Worm (Caenorhabditis elegans) whole organism, L1 larva: ENCODE data around the gene Y42G9A.2.
A peak's percentile ranks its signal among the peaks of the same experiment; 100 is the strongest.

Source experiments
- C16A3.4 ChIP-seq: fragments of 150-350 bp; optimal IDR thresholded peaks from 2 replicates; lab custom pipeline; 2014; ENCODE audit warnings: missing biosample characterization, missing genetic modification characterization
- F16B12.6 ChIP-seq: fragments of 150-350 bp; optimal IDR thresholded peaks from 2 replicates; lab custom pipeline; 2014; ENCODE audit warnings: missing biosample characterization, missing genetic modification characterization
- ama-1 ChIP-seq: fragments of 150-350 bp; optimal IDR thresholded peaks from 2 replicates; lab custom pipeline; 2014
- blmp-1 ChIP-seq: fragments of 150-350 bp; optimal IDR thresholded peaks from 2 replicates; lab custom pipeline; 2014; ENCODE audit warnings: missing biosample characterization, missing genetic modification characterization
- ceh-8 ChIP-seq: fragments of 200-800 bp; sonication (Bioruptor generic); optimal IDR thresholded peaks from 2 replicates; lab custom pipeline; 2018; ENCODE audit warnings: mild to moderate bottlenecking, missing genetic modification characterization, moderate library complexity, missing compliant biosample characterization
- ceh-82 ChIP-seq, 3 experiments: fragments of 150-350 bp in 1 of 3; sonication (generic microtip) in 2 of 3; optimal IDR thresholded peaks; 2 replicates each; lab custom pipeline; 2014 to 2017; ENCODE audit warnings: missing biosample characterization in 3 of 3, missing genetic modification characterization in 3 of 3
- ceh-88 ChIP-seq: fragments of 200-800 bp; sonication (Bioruptor generic); IDR thresholded peaks from 2 replicates; pipeline ENCODE4 v1.3.6; 2022; ENCODE audit warnings: missing genetic modification characterization, missing compliant biosample characterization
- dpl-1 ChIP-seq, 3 experiments: fragments of 150-350 bp in 2 of 3; sonication (generic microtip) in 1 of 3; optimal IDR thresholded peaks; 2 replicates each; lab custom pipeline; 2014 to 2017; ENCODE audit warnings: missing biosample characterization in 3 of 3, missing genetic modification characterization in 3 of 3, missing genetic modification reagents in 3 of 3
- dsc-1 ChIP-seq: sonication (generic microtip); optimal IDR thresholded peaks from 2 replicates; lab custom pipeline; 2016; ENCODE audit warnings: mild to moderate bottlenecking, missing genetic modification characterization, missing compliant biosample characterization
- efl-3 ChIP-seq: fragments of 200-800 bp; sonication (Bioruptor generic); optimal IDR thresholded peaks from 2 replicates; lab custom pipeline; 2018; ENCODE audit warnings: mild to moderate bottlenecking, missing genetic modification characterization, missing compliant biosample characterization
- elt-2 ChIP-seq: sonication (generic microtip); optimal IDR thresholded peaks from 2 replicates; lab custom pipeline; 2016; ENCODE audit warnings: missing genetic modification characterization, mild to moderate bottlenecking, inconsistent platforms, missing compliant biosample characterization, missing genetic modification reagents
- fkh-10 ChIP-seq: sonication (generic microtip); optimal IDR thresholded peaks from 2 replicates; lab custom pipeline; 2017; ENCODE audit warnings: missing biosample characterization, missing genetic modification reagents, missing genetic modification characterization
- fkh-8 ChIP-seq: sonication (generic microtip); optimal IDR thresholded peaks from 2 replicates; lab custom pipeline; 2016; ENCODE audit warnings: mild to moderate bottlenecking, missing genetic modification characterization, missing compliant biosample characterization
- fos-1 ChIP-seq: fragments of 150-350 bp; optimal IDR thresholded peaks from 2 replicates; lab custom pipeline; 2014; ENCODE audit warnings: missing biosample characterization, missing genetic modification characterization
- hlh-17 ChIP-seq: fragments of 200-800 bp; sonication (Bioruptor generic); optimal IDR thresholded peaks from 2 replicates; lab custom pipeline; 2018; ENCODE audit warnings: missing genetic modification characterization, mild to moderate bottlenecking, missing compliant biosample characterization, moderate library complexity, borderline replicate concordance
- irx-1 ChIP-seq: sonication (generic microtip); optimal IDR thresholded peaks from 2 replicates; lab custom pipeline; 2016; ENCODE audit warnings: missing genetic modification characterization, missing compliant biosample characterization
- isw-1 ChIP-seq: fragments of 200-800 bp; sonication (Bioruptor generic); IDR thresholded peaks from 2 replicates; pipeline ENCODE4 v1.3.6; 2022; ENCODE audit warnings: missing genetic modification characterization, missing compliant biosample characterization
- lin-14 ChIP-seq: fragments of 200-800 bp; sonication (Bioruptor generic); optimal IDR thresholded peaks from 2 replicates; lab custom pipeline; 2018; ENCODE audit warnings: mild to moderate bottlenecking, missing genetic modification characterization, moderate library complexity, missing compliant biosample characterization
- lsy-2 ChIP-seq, 2 experiments: fragments of 150-350 bp; optimal IDR thresholded peaks; 2 replicates each; lab custom pipeline; 2014; ENCODE audit warnings: missing biosample characterization in 2 of 2, missing genetic modification characterization in 2 of 2
- mef-2 ChIP-seq: fragments of 150-350 bp; optimal IDR thresholded peaks from 2 replicates; lab custom pipeline; 2014; ENCODE audit warnings: missing biosample characterization, missing genetic modification characterization
- mep-1 ChIP-seq: fragments of 150-350 bp; optimal IDR thresholded peaks from 2 replicates; lab custom pipeline; 2014; ENCODE audit warnings: missing biosample characterization, missing genetic modification characterization
- nhr-19 ChIP-seq: fragments of 200-800 bp; sonication (Bioruptor generic); conservative IDR thresholded peaks from 2 replicates; pipeline ENCODE4 v1.3.6; 2022; ENCODE audit warnings: missing genetic modification characterization, missing compliant biosample characterization
- nhr-20 ChIP-seq: sonication (generic microtip); optimal IDR thresholded peaks from 2 replicates; lab custom pipeline; 2016; ENCODE audit warnings: mild to moderate bottlenecking, missing genetic modification characterization, missing compliant biosample characterization
- nhr-47 ChIP-seq: sonication (generic microtip); optimal IDR thresholded peaks from 2 replicates; lab custom pipeline; 2016; ENCODE audit warnings: mild to moderate bottlenecking, missing genetic modification characterization, moderate library complexity, missing compliant biosample characterization
- nhr-71 ChIP-seq: sonication (generic microtip); optimal IDR thresholded peaks from 2 replicates; lab custom pipeline; 2016; ENCODE audit warnings: mild to moderate bottlenecking, missing genetic modification characterization, moderate library complexity, missing compliant biosample characterization
- nhr-77 ChIP-seq: fragments of 150-350 bp; optimal IDR thresholded peaks from 2 replicates; lab custom pipeline; 2014; ENCODE audit warnings: missing biosample characterization, missing genetic modification characterization
- nhr-84 ChIP-seq: sonication (generic microtip); optimal IDR thresholded peaks from 2 replicates; lab custom pipeline; 2017; ENCODE audit warnings: missing biosample characterization, missing genetic modification characterization
- nhr-85 ChIP-seq: sonication (generic microtip); peaks from one replicate; lab custom pipeline; 2016; ENCODE audit warnings: missing genetic modification characterization, inconsistent platforms, missing compliant biosample characterization
- pax-3 ChIP-seq: fragments of 200-800 bp; sonication (Bioruptor generic); optimal IDR thresholded peaks from 2 replicates; lab custom pipeline; 2018; ENCODE audit warnings: mild to moderate bottlenecking, missing genetic modification characterization, moderate library complexity, missing compliant biosample characterization
- snu-23 ChIP-seq: sonication (generic microtip); optimal IDR thresholded peaks from 2 replicates; lab custom pipeline; 2016; ENCODE audit warnings: missing genetic modification characterization, missing compliant biosample characterization
- sox-4 ChIP-seq: sonication (generic microtip); optimal IDR thresholded peaks from 2 replicates; lab custom pipeline; 2016; ENCODE audit warnings: missing genetic modification characterization, missing compliant biosample characterization
- swsn-7 ChIP-seq: sonication (generic microtip); optimal IDR thresholded peaks from 2 replicates; lab custom pipeline; 2016; ENCODE audit warnings: missing genetic modification characterization, missing compliant biosample characterization
- tbx-2 ChIP-seq: sonication (generic microtip); optimal IDR thresholded peaks from 2 replicates; lab custom pipeline; 2016; ENCODE audit warnings: missing genetic modification characterization, missing compliant biosample characterization
- unc-130 ChIP-seq: fragments of 150-350 bp; optimal IDR thresholded peaks from 2 replicates; lab custom pipeline; 2017; ENCODE audit warnings: missing biosample characterization, missing genetic modification characterization, inconsistent platforms
- unc-30 ChIP-seq: sonication (generic microtip); optimal IDR thresholded peaks from 2 replicates; lab custom pipeline; 2017; ENCODE audit warnings: missing biosample characterization, missing genetic modification characterization
- unc-86 ChIP-seq: sonication (generic microtip); optimal IDR thresholded peaks from 2 replicates; lab custom pipeline; 2016; ENCODE audit warnings: missing genetic modification characterization, missing compliant biosample characterization
- vab-15 ChIP-seq: sonication (generic microtip); optimal IDR thresholded peaks from 2 replicates; lab custom pipeline; 2017; ENCODE audit warnings: missing genotype, mild to moderate bottlenecking, missing genetic modification characterization, missing compliant biosample characterization
- xbp-1 ChIP-seq: sonication (generic microtip); optimal IDR thresholded peaks from 2 replicates; lab custom pipeline; 2016; ENCODE audit warnings: missing genetic modification characterization, missing compliant biosample characterization
- zip-4 ChIP-seq: fragments of 200-800 bp; sonication (Bioruptor generic); optimal IDR thresholded peaks from 2 replicates; lab custom pipeline; 2018; ENCODE audit warnings: mild to moderate bottlenecking, missing genetic modification characterization, moderate library complexity, missing compliant biosample characterization

The Y42G9A.2 gene

DNA sequence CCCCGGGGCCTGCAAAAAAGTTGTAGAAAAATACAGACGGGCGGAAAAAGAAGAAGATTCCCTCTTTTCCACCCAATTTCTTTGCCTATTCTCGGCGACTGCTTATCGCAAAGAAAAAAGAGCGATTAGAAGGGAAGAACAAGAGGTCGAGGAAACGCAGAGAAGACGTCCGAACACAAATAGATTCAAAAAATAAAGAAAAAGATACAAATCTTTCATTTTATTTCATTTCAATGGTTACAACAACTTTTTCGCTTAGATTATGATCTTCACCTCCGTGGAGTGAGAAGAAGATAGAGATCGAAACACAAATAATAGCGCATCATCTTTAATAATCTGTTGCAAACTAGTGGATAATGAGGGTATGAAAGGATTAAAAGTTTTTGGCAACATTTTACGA, 15.9 kb upstream of the Y42G9A.2 start:
- no peak for TF ChIP-seq ama-1 (lab: Kevin White, UChicago)
- TF ChIP-seq fos-1 (tag; lab: Kevin White, UChicago) = no peak
- TF ChIP-seq mef-2 (tag; lab: Kevin White, UChicago) = no peak
- peak; percentile 9 for TF ChIP-seq nhr-77 (tag; lab: Kevin White, UChicago)
- TF ChIP-seq mep-1 (tag; lab: Kevin White, UChicago) = peak; percentile 58
- no peak for TF ChIP-seq hlh-17 (GFP tag; lab: Kevin White, UChicago)
- TF ChIP-seq vab-15 (tag; lab: Kevin White, UChicago) = no peak
- peak; percentile 53 for TF ChIP-seq nhr-71 (tag; lab: Kevin White, UChicago)
- TF ChIP-seq sox-4 (tag; lab: Kevin White, UChicago) = no peak
- peak in 1 of 2 experiments; percentile 6 for TF ChIP-seq lsy-2 (tag; optimal IDR thresholded peaks at IDR 0.05; lab: Kevin White, UChicago)
- no peak for TF ChIP-seq F16B12.6 (tag; lab: Kevin White, UChicago)
- TF ChIP-seq lin-14 (GFP tag; lab: Kevin White, UChicago) = peak; percentile 81
- peak; percentile 9 for TF ChIP-seq snu-23
- peak; percentile 91 for TF ChIP-seq nhr-85 (tag; lab: Kevin White, UChicago)
- no peak for TF ChIP-seq nhr-84 (tag; lab: Kevin White, UChicago)
- TF ChIP-seq blmp-1 (tag; lab: Kevin White, UChicago) = peak; percentile 69
- TF ChIP-seq efl-3 (GFP tag; lab: Kevin White, UChicago) = peak; percentile 43
- TF ChIP-seq nhr-20 (tag; lab: Kevin White, UChicago) = peak; percentile 36

DNA sequence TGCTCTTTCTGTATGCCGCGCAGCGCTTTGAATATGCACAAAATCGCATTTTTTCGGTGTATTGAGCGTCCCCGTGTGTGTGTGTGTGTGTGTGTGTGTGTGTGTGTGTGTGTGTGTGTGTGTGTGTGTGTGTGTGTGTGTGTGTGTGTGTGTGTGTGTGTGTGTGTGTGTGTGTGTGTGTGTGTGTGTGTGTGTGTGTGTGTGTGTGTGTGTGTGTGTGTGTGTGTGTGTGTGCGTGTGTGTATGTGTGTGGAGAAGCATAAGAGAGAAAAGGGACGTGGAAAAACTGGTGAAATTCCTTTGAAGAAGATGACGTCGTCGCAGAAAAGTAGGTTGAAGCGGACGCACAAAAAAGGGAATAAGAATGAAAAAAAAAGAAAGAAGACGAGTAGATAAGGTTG, 14.6 kb upstream of the Y42G9A.2 start:
- peak; percentile 70 for TF ChIP-seq nhr-47 (tag; lab: Kevin White, UChicago)
- TF ChIP-seq fkh-10 (GFP tag; lab: Kevin White, UChicago) = peak; percentile 65
- peak in 1 of 3 experiments; percentile 2 for TF ChIP-seq ceh-82 (tag; optimal IDR thresholded peaks at IDR 0.05; lab: Kevin White, UChicago)
- peak; percentile 62 for TF ChIP-seq swsn-7 (tag; lab: Kevin White, UChicago)
- peak; percentile 46 for TF ChIP-seq irx-1
- peak; percentile 75 for TF ChIP-seq pax-3 (tag; lab: Kevin White, UChicago)
- TF ChIP-seq fkh-8 (tag; lab: Kevin White, UChicago) = peak; percentile 73
- peak; percentile 42; the same call in 1 of the 2 replicates for TF ChIP-seq nhr-19 (GFP tag; lab: Robert Waterston, UW)
- TF ChIP-seq nhr-85 (tag; lab: Kevin White, UChicago) = peak; percentile 79
- TF ChIP-seq tbx-2 (tag; lab: Kevin White, UChicago) = peak; percentile 44
- TF ChIP-seq isw-1 (GFP tag; lab: Robert Waterston, UW) = 0 out of 2 replicates have a peak, but pooled peaks have one; percentile 22
- peak; percentile 5 for TF ChIP-seq xbp-1
- peak; percentile 70 for TF ChIP-seq unc-86
- TF ChIP-seq lsy-2 (tag; optimal IDR thresholded peaks at IDR 0.05; lab: Kevin White, UChicago) = peak in 1 of 2 experiments; percentile 21
- peak in 1 of 3 experiments; percentile 1 for TF ChIP-seq dpl-1 (GFP tag; optimal IDR thresholded peaks at IDR 0.05; lab: Kevin White, UChicago)
- peak; percentile 49 for TF ChIP-seq blmp-1 (tag; lab: Kevin White, UChicago)
- TF ChIP-seq zip-4 (GFP tag; lab: Kevin White, UChicago) = peak; percentile 50
- peak; percentile 60 for TF ChIP-seq hlh-17 (GFP tag; lab: Kevin White, UChicago)
- TF ChIP-seq elt-2 (tag; lab: Kevin White, UChicago) = peak; percentile 40
- peak; percentile 79 for TF ChIP-seq ceh-8 (GFP tag; lab: Kevin White, UChicago)
- peak; percentile 41 for TF ChIP-seq nhr-71 (tag; lab: Kevin White, UChicago)
- peak; percentile 94 for TF ChIP-seq lin-14 (GFP tag; lab: Kevin White, UChicago)
- TF ChIP-seq, all 84 proteins: peak for 22; not testable (repeated sequence) for 62

DNA sequence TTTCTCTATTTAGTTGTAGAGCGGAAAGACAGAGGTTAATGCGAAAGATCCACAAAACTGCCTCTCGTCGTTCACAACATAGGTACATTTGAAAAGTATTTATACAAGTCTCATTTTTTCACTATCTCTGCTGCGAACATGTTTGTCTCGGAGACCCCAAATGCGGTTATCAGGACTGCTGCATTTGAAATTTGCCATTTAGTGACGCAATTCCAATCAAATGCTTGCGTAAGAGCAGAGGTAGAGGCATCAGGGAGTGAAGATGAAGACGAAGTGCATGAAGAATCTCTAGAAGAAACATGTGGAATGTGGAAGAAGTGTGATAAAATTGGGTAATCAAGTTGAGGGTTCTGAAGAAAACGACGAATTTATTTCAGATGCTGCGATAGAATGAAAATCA, 13.9 kb upstream of the Y42G9A.2 start:
- TF ChIP-seq unc-30 (tag; lab: Kevin White, UChicago) (no peak), C16A3.4 (tag; lab: Kevin White, UChicago) (no peak), dsc-1 (tag; lab: Kevin White, UChicago) (peak; percentile 75), mef-2 (tag; lab: Kevin White, UChicago) (no peak), unc-130 (no peak), ceh-88 (GFP tag; lab: Robert Waterston, UW) (no peak)
